Worm (Caenorhabditis elegans): Measurements from ENCODE around the gene sucg-1.

ce11 chrIV:7726325-7726724 is 2.4 kb upstream of the sucg-1 start, which contains the start of gene C50F7.5:
- TF ChIP-seq ama-1 (optimal IDR thresholded peaks at IDR 0.05) (no peak), elt-2 (tag; optimal IDR thresholded peaks at IDR 0.05) (no peak), dmd-4 (tag; optimal IDR thresholded peaks at IDR 0.05; ENCODE audit: borderline replicate concordance) (no peak), hlh-30 (tag; optimal IDR thresholded peaks at IDR 0.05; ENCODE audit: insufficient read depth) (no peak)
